Fruit fly (Drosophila melanogaster): ENCODE measurements around the gene Cp19.
A peak's percentile ranks its signal among the peaks of the same experiment; 100 is the strongest.

The Cp19 gene

dm6 chr3L:8721145-8721544, 8.5 kb upstream of the Cp19 start, which contains the start of the genes CG32022 and CG6511 (continued):
- TF ChIP-seq nerfin-1 (tag; optimal IDR thresholded peaks at IDR 0.05) (peak; percentile 96), CG2202 (tag; optimal IDR thresholded peaks at IDR 0.05) (peak; percentile 91), NC2α (GFP tag; optimal IDR thresholded peaks at IDR 0.05) (peak; percentile 95), Hr78 (GFP tag; optimal IDR thresholded peaks at IDR 0.05) (peak in 1 of 2 experiments; percentile 75), MESR4 (GFP tag; optimal IDR thresholded peaks at IDR 0.05) (peak; percentile 38), CG17186 (GFP tag; optimal IDR thresholded peaks at IDR 0.05) (peak; percentile 70), CG10209 (GFP tag; optimal IDR thresholded peaks at IDR 0.05) (peak; percentile 97), CG12659 (GFP tag; optimal IDR thresholded peaks at IDR 0.05) (peak; percentile 98), sqz (GFP tag; optimal IDR thresholded peaks at IDR 0.05) (no peak), aop (GFP tag; IDR thresholded peaks at IDR 0.05) (peak; percentile 84), gem (tag; optimal IDR thresholded peaks at IDR 0.05) (peak; percentile 98), CG4707 (GFP tag; optimal IDR thresholded peaks at IDR 0.05) (peak; percentile 60), Hey (tag; optimal IDR thresholded peaks at IDR 0.05) (peak; percentile 83), amos (GFP tag; IDR thresholded peaks at IDR 0.05; ENCODE audit: partially characterized antibody) (peak; percentile 31; the same call in 1 of the 2 replicates), salm (tag; optimal IDR thresholded peaks at IDR 0.05) (peak; percentile 93), cwo (GFP tag; optimal IDR thresholded peaks at IDR 0.05) (peak; percentile 91), knrl (GFP tag; IDR thresholded peaks at IDR 0.05; ENCODE audit: partially characterized antibody) (no peak; the same call in 2 of the 3 replicates), crc (GFP tag; optimal IDR thresholded peaks at IDR 0.05) (peak; percentile 94), mirr (GFP tag; optimal IDR thresholded peaks at IDR 0.05) (peak; percentile 94), pan (optimal IDR thresholded peaks at IDR 0.05) (no peak), pan (GFP tag; optimal IDR thresholded peaks at IDR 0.05 in 1 of 2, IDR thresholded peaks at IDR 0.05 in 1 of 2) (peak in 1 of 2 experiments; percentile 94), kni (GFP tag; optimal IDR thresholded peaks at IDR 0.05) (peak; percentile 92), ac (GFP tag; optimal IDR thresholded peaks at IDR 0.05) (peak; percentile 91), ase (GFP tag; IDR thresholded peaks at IDR 0.05) (peak; percentile 93), Fer1 (GFP tag; optimal IDR thresholded peaks at IDR 0.05) (peak; percentile 97), vvl (GFP tag; IDR thresholded peaks at IDR 0.05) (peak; percentile 95), Dbx (GFP tag; IDR thresholded peaks at IDR 0.05) (peak; percentile 97), CG1647 (GFP tag; optimal IDR thresholded peaks at IDR 0.05) (peak; percentile 96), Myb (GFP tag; optimal IDR thresholded peaks at IDR 0.05) (peak; percentile 88), CG15479 (GFP tag; optimal IDR thresholded peaks at IDR 0.05) (peak; percentile 30), CG6765 (GFP tag; optimal IDR thresholded peaks at IDR 0.05) (peak; percentile 93), ERR (GFP tag; optimal IDR thresholded peaks at IDR 0.05) (peak; percentile 93), zen (tag; optimal IDR thresholded peaks at IDR 0.05) (peak; percentile 97), CG31388 (GFP tag; optimal IDR thresholded peaks at IDR 0.05) (peak; percentile 89), CG6254 (GFP tag; optimal IDR thresholded peaks at IDR 0.05) (peak; percentile 82), CG30431 (GFP tag; optimal IDR thresholded peaks at IDR 0.05) (peak; percentile 96), lola (GFP tag; optimal IDR thresholded peaks at IDR 0.05) (peak in 1 of 3 experiments; percentile 97), zf30C (GFP tag; optimal IDR thresholded peaks at IDR 0.05) (peak; percentile 69), CG6272 (GFP tag; IDR thresholded peaks at IDR 0.05) (peak; percentile 97), Atf6 (GFP tag; IDR thresholded peaks at IDR 0.05) (peak; percentile 95), Ets65A (GFP tag) (peak; percentile 100), Hr3 (GFP tag; optimal IDR thresholded peaks at IDR 0.05) (peak; percentile 99), CG4820 (GFP tag; optimal IDR thresholded peaks at IDR 0.05) (peak; percentile 97), nmo (GFP tag; optimal IDR thresholded peaks at IDR 0.05) (peak; percentile 98), CG4404 (GFP tag; IDR thresholded peaks at IDR 0.05) (peak; percentile 98), onecut (GFP tag; IDR thresholded peaks at IDR 0.05) (peak; percentile 87), CG34376 (GFP tag; optimal IDR thresholded peaks at IDR 0.05) (peak; percentile 97), CG14667 (GFP tag; IDR thresholded peaks at IDR 0.05) (peak; percentile 94), CG10431 (GFP tag; optimal IDR thresholded peaks at IDR 0.05) (peak; percentile 96), CG17328 (GFP tag; IDR thresholded peaks at IDR 0.05) (peak; percentile 91)
